Fruit fly (Drosophila melanogaster) whole organism, embryonic: ENCODE data around the gene CG6216.

ENCODE experiments used
- Aef1 ChIP-seq: fragments of 200-800 bp; sonication (Bioruptor generic); IDR thresholded peaks from 3 replicates; pipeline ENCODE4 v1.3.6; 2022; ENCODE audit warnings: missing biosample characterization, missing genetic modification characterization
- B-H2 ChIP-seq: fragments of 200-800 bp; sonication (Bioruptor generic); optimal IDR thresholded peaks from 2 replicates; lab custom pipeline; 2018; ENCODE audit warnings: missing biosample characterization, mild to moderate bottlenecking, missing genetic modification characterization
- Bdp1 ChIP-seq: fragments of 200-800 bp; sonication (Bioruptor generic); optimal IDR thresholded peaks from 3 replicates; lab custom pipeline; 2016; ENCODE audit warnings: missing biosample characterization, missing genetic modification characterization
- BtbVII ChIP-seq: fragments of 200-800 bp; sonication (Bioruptor generic); optimal IDR thresholded peaks from 3 replicates; lab custom pipeline; 2017; ENCODE audit warnings: missing biosample characterization, mild to moderate bottlenecking, missing genetic modification characterization
- CG10543 ChIP-seq: fragments of 200-800 bp; sonication (Bioruptor generic); optimal IDR thresholded peaks from 3 replicates; lab custom pipeline; 2017; ENCODE audit warnings: missing biosample characterization, mild to moderate bottlenecking, missing genetic modification characterization, moderate library complexity
- CG11093 ChIP-seq: fragments of 200-800 bp; sonication (Bioruptor generic); IDR thresholded peaks from 3 replicates; pipeline ENCODE4 v1.3.6; 2022; ENCODE audit warnings: missing biosample characterization, missing genetic modification characterization
- CG11247 ChIP-seq: fragments of 200-800 bp; sonication (Bioruptor generic); IDR thresholded peaks from 2 replicates; pipeline ENCODE4 v1.3.6; 2022; ENCODE audit warnings: missing biosample characterization, missing genetic modification characterization
- CG11560 ChIP-seq: fragments of 200-800 bp; sonication (Bioruptor generic); IDR thresholded peaks from 3 replicates; pipeline ENCODE4 v1.3.6; 2022; ENCODE audit warnings: missing biosample characterization, missing genetic modification characterization
- CG12104 ChIP-seq: fragments of 200-800 bp; sonication (Bioruptor generic); optimal IDR thresholded peaks from 3 replicates; lab custom pipeline; 2016; ENCODE audit warnings: missing biosample characterization, missing genetic modification characterization
- CG14667 ChIP-seq: fragments of 200-800 bp; sonication (Bioruptor generic); IDR thresholded peaks from 2 replicates; pipeline ENCODE4 v1.3.6; 2022; ENCODE audit warnings: missing biosample characterization, missing genetic modification characterization
- CG15269 ChIP-seq: fragments of 200-800 bp; sonication (Bioruptor generic); optimal IDR thresholded peaks from 2 replicates; lab custom pipeline; 2018; ENCODE audit warnings: missing biosample characterization, mild to moderate bottlenecking, missing genetic modification characterization, moderate library complexity
- CG16813 ChIP-seq: fragments of 200-800 bp; sonication (Bioruptor generic); IDR thresholded peaks from 3 replicates; pipeline ENCODE4 v1.3.6; 2022; ENCODE audit warnings: missing biosample characterization, missing genetic modification characterization; ENCODE audit not compliant: partially characterized antibody
- CG16815 ChIP-seq: fragments of 200-800 bp; sonication (Bioruptor generic); optimal IDR thresholded peaks from 3 replicates; lab custom pipeline; 2017; ENCODE audit warnings: missing biosample characterization, mild to moderate bottlenecking, missing genetic modification characterization
- CG32532 ChIP-seq: fragments of 200-800 bp; sonication (Bioruptor generic); IDR thresholded peaks from 2 replicates; pipeline ENCODE4 v1.3.6; 2022; ENCODE audit warnings: missing biosample characterization, missing genetic modification characterization
- CG4404 ChIP-seq: fragments of 200-800 bp; sonication (Bioruptor generic); IDR thresholded peaks from 2 replicates; pipeline ENCODE4 v1.3.6; 2022; ENCODE audit warnings: missing biosample characterization, missing genetic modification characterization
- CG9797 ChIP-seq: fragments of 200-800 bp; sonication (Bioruptor generic); optimal IDR thresholded peaks from 3 replicates; lab custom pipeline; 2018; ENCODE audit warnings: missing biosample characterization, mild to moderate bottlenecking, missing genetic modification characterization
- CoRest ChIP-seq: fragments of 200-800 bp; sonication (Bioruptor generic); optimal IDR thresholded peaks from 3 replicates; lab custom pipeline; 2018; ENCODE audit warnings: missing biosample characterization, mild to moderate bottlenecking, missing genetic modification characterization, moderate library complexity
- D19B ChIP-seq: fragments of 200-800 bp; sonication (Bioruptor generic); optimal IDR thresholded peaks from 2 replicates; lab custom pipeline; 2017; ENCODE audit warnings: missing biosample characterization, mild to moderate bottlenecking, missing genetic modification characterization
- Dad ChIP-seq: fragments of 200-800 bp; sonication (Bioruptor generic); optimal IDR thresholded peaks from 3 replicates; lab custom pipeline; 2016; ENCODE audit warnings: missing biosample characterization, missing genetic modification characterization
- Dfd ChIP-seq, 2 experiments: fragments of >200 bp; optimal IDR thresholded peaks; 2 replicates each; lab custom pipeline; 2017; ENCODE audit warnings: missing biosample characterization in 2 of 2, missing genetic modification characterization in 2 of 2
- E2f1 ChIP-seq: fragments of 200-800 bp; sonication (Bioruptor generic); IDR thresholded peaks from 2 replicates; pipeline ENCODE4 v1.3.6; 2022; ENCODE audit warnings: missing biosample characterization, missing genetic modification characterization
- Ets97D ChIP-seq: fragments of 200-800 bp; sonication (Bioruptor generic); optimal IDR thresholded peaks from 3 replicates; lab custom pipeline; 2016; ENCODE audit warnings: missing biosample characterization, missing genetic modification characterization
- Fer2 ChIP-seq: fragments of 200-800 bp; sonication (Bioruptor generic); optimal IDR thresholded peaks from 2 replicates; lab custom pipeline; 2018; ENCODE audit warnings: missing biosample characterization, mild to moderate bottlenecking, missing genetic modification characterization, moderate library complexity
- Hr39 ChIP-seq: fragments of >200 bp; optimal IDR thresholded peaks from 2 replicates; lab custom pipeline; 2017
- Hsf ChIP-seq: fragments of 200-800 bp; sonication (Bioruptor generic); optimal IDR thresholded peaks from 3 replicates; lab custom pipeline; 2016; ENCODE audit warnings: missing biosample characterization, missing genetic modification characterization
- MTF-1 ChIP-seq: fragments of 200-800 bp; sonication (Bioruptor generic); optimal IDR thresholded peaks from 2 replicates; lab custom pipeline; 2018; ENCODE audit warnings: missing biosample characterization, mild to moderate bottlenecking, missing genetic modification characterization, borderline replicate concordance
- Mad ChIP-seq: fragments of 200-800 bp; sonication (Bioruptor generic); optimal IDR thresholded peaks from 2 replicates; lab custom pipeline; 2016; ENCODE audit warnings: missing biosample characterization, missing genetic modification characterization
- Nf-YB ChIP-seq: fragments of 200-800 bp; sonication (Bioruptor generic); optimal IDR thresholded peaks from 3 replicates; lab custom pipeline; 2019; ENCODE audit warnings: missing biosample characterization, mild to moderate bottlenecking, missing genetic modification characterization, moderate library complexity
- Poxn ChIP-seq: fragments of 200-800 bp; sonication (Bioruptor generic); IDR thresholded peaks from 2 replicates; pipeline ENCODE4 v1.3.6; 2022; ENCODE audit warnings: missing biosample characterization, missing genetic modification characterization
- Sin3A ChIP-seq: fragments of >200 bp; optimal IDR thresholded peaks from 2 replicates; lab custom pipeline; 2018
- Sry-δ ChIP-seq: fragments of 200-800 bp; sonication (Bioruptor generic); optimal IDR thresholded peaks from 2 replicates; lab custom pipeline; 2016; ENCODE audit warnings: missing biosample characterization, missing genetic modification characterization
- Trl ChIP-seq, 3 experiments: fragments of >200 bp in 2 of 3; fragments of 200-800 bp in 1 of 3; sonication (Bioruptor generic) in 1 of 3; optimal IDR thresholded peaks; 2 replicates in 1 of 3; 3 replicates in 2 of 3; lab custom pipeline; 2016 to 2017; ENCODE audit warnings: missing biosample characterization in 1 of 3, missing genetic modification characterization in 1 of 3
- abd-A ChIP-seq: fragments of 200-800 bp; sonication (Bioruptor generic); optimal IDR thresholded peaks from 3 replicates; lab custom pipeline; 2019; ENCODE audit warnings: missing biosample characterization, mild to moderate bottlenecking, missing genetic modification characterization, moderate library complexity
- amos ChIP-seq: fragments of 200-800 bp; sonication (Bioruptor generic); IDR thresholded peaks from 2 replicates; pipeline ENCODE4 v1.3.6; 2022; ENCODE audit warnings: missing biosample characterization, missing genetic modification characterization; ENCODE audit not compliant: partially characterized antibody
- aop ChIP-seq: fragments of 200-800 bp; sonication (Bioruptor generic); IDR thresholded peaks from 2 replicates; pipeline ENCODE4 v1.3.6; 2022; ENCODE audit warnings: missing biosample characterization, missing genetic modification characterization
- br ChIP-seq: fragments of >200 bp; optimal IDR thresholded peaks from 2 replicates; lab custom pipeline; 2017
- ci ChIP-seq: fragments of 200-800 bp; sonication (Bioruptor generic); IDR thresholded peaks from 3 replicates; pipeline ENCODE4 v1.3.6; 2022; ENCODE audit warnings: missing biosample characterization, missing genetic modification characterization
- dimm ChIP-seq: fragments of 200-800 bp; sonication (Bioruptor generic); IDR thresholded peaks from 2 replicates; pipeline ENCODE4 v1.3.6; 2022; ENCODE audit warnings: missing biosample characterization, missing genetic modification characterization
- emc ChIP-seq: fragments of 200-800 bp; sonication (Bioruptor generic); optimal IDR thresholded peaks from 2 replicates; lab custom pipeline; 2016; ENCODE audit warnings: missing biosample characterization, missing genetic modification characterization
- gsb ChIP-seq: fragments of 200-800 bp; sonication (Bioruptor generic); IDR thresholded peaks from 2 replicates; pipeline ENCODE4 v1.3.6; 2022; ENCODE audit warnings: missing biosample characterization, missing genetic modification characterization
- hbn ChIP-seq: fragments of 200-800 bp; sonication (Bioruptor generic); IDR thresholded peaks from 2 replicates; pipeline ENCODE4 v1.3.6; 2022; ENCODE audit warnings: missing biosample characterization, missing genetic modification characterization; ENCODE audit not compliant: partially characterized antibody
- hkb ChIP-seq, 2 experiments: fragments of 200-800 bp in 1 of 2; fragments of >200 bp in 1 of 2; sonication (Bioruptor generic) in 1 of 2; IDR thresholded peaks in 1 of 2; optimal IDR thresholded peaks in 1 of 2; 2 replicates each; pipeline versions ENCODE4 v1.3.6 to Lab custom; 2017 to 2022; ENCODE audit warnings: missing biosample characterization in 1 of 2, missing genetic modification characterization in 1 of 2
- hth ChIP-seq: fragments of >200 bp; optimal IDR thresholded peaks from 2 replicates; lab custom pipeline; 2017; ENCODE audit warnings: inconsistent platforms
- kay ChIP-seq: fragments of 200-800 bp; sonication (Bioruptor generic); optimal IDR thresholded peaks from 2 replicates; lab custom pipeline; 2016; ENCODE audit warnings: missing biosample characterization, missing genetic modification characterization
- lab ChIP-seq: fragments of 200-800 bp; sonication (Bioruptor generic); optimal IDR thresholded peaks from 3 replicates; lab custom pipeline; 2017; ENCODE audit warnings: missing biosample characterization, missing genetic modification characterization, mild to moderate bottlenecking, moderate library complexity, missing genetic modification reagents
- otp ChIP-seq: fragments of 200-800 bp; sonication (Bioruptor generic); IDR thresholded peaks from 3 replicates; pipeline ENCODE4, ENCODE4 v1.3.6; 2022; ENCODE audit warnings: missing biosample characterization, missing genetic modification characterization
- salm ChIP-seq: fragments of 200-800 bp; sonication (Bioruptor generic); optimal IDR thresholded peaks from 2 replicates; lab custom pipeline; 2018; ENCODE audit warnings: missing biosample characterization, mild to moderate bottlenecking, missing genetic modification characterization
- sqz ChIP-seq: fragments of 200-800 bp; sonication (Bioruptor generic); optimal IDR thresholded peaks from 3 replicates; lab custom pipeline; 2018; ENCODE audit warnings: missing biosample characterization, mild to moderate bottlenecking, missing genetic modification characterization
- ssp ChIP-seq: fragments of 200-800 bp; sonication (Bioruptor generic); IDR thresholded peaks from 2 replicates; pipeline ENCODE4 v1.3.6; 2022; ENCODE audit warnings: missing biosample characterization, missing genetic modification characterization
- tin ChIP-seq: fragments of 200-800 bp; sonication (Bioruptor generic); optimal IDR thresholded peaks from 3 replicates; lab custom pipeline; 2016; ENCODE audit warnings: missing biosample characterization, missing genetic modification characterization
- usp ChIP-seq: fragments of >200 bp; optimal IDR thresholded peaks from 2 replicates; lab custom pipeline; 2017; ENCODE audit warnings: missing biosample characterization, missing genetic modification characterization

Gene CG6216

dm6 chr3L:11148478-11149251 is 1.9 kb downstream of the CG6216 start (continued):
- TF ChIP-seq Aef1 (GFP tag; lab: Robert Waterston, UW) (no peak), Hsf (GFP tag; lab: Kevin White, UChicago) (peak; percentile 3), ci (GFP tag; lab: Robert Waterston, UW) (peak; percentile 78), Sin3A (lab: Kevin White, UChicago) (no peak), usp (GFP tag; lab: Kevin White, UChicago) (no peak), Fer2 (tag; lab: Kevin White, UChicago) (no peak), CG32532 (no peak), abd-A (peak; percentile 66), sqz (GFP tag; lab: Kevin White, UChicago) (no peak), CG16815 (peak; percentile 8), br (lab: Kevin White, UChicago) (no peak), Poxn (GFP tag; lab: Robert Waterston, UW) (no peak), Sry-δ (GFP tag; lab: Kevin White, UChicago) (no peak), tin (GFP tag; lab: Kevin White, UChicago) (peak; percentile 25), B-H2 (no peak), Bdp1 (GFP tag; lab: Kevin White, UChicago) (no peak), gsb (GFP tag; lab: Robert Waterston, UW) (no peak), Dfd (GFP tag; optimal IDR thresholded peaks at IDR 0.05; lab: Kevin White, UChicago) (no peak), aop (GFP tag; lab: Robert Waterston, UW) (no peak), CG16813 (GFP tag; lab: Robert Waterston, UW) (no peak), hth (no peak), Mad (GFP tag; lab: Kevin White, UChicago) (peak; percentile 8), CG10543 (GFP tag; lab: Kevin White, UChicago) (no peak), hbn (no peak), CG4404 (GFP tag; lab: Robert Waterston, UW) (no peak), lab (GFP tag; lab: Kevin White, UChicago) (peak; percentile 55), CG11247 (GFP tag; lab: Robert Waterston, UW) (no peak), kay (GFP tag; lab: Kevin White, UChicago) (no peak), CG12104 (GFP tag; lab: Kevin White, UChicago) (no peak), dimm (GFP tag; lab: Robert Waterston, UW) (no peak), CG15269 (tag; lab: Kevin White, UChicago) (peak; percentile 16), CoRest (peak; percentile 48), otp (GFP tag; lab: Robert Waterston, UW) (no peak), CG14667 (GFP tag; lab: Robert Waterston, UW) (peak; percentile 22; the same call in 1 of the 2 replicates), amos (GFP tag; lab: Robert Waterston, UW) (no peak), CG11560 (tag; lab: Robert Waterston, UW) (no peak), Nf-YB (GFP tag; lab: Kevin White, UChicago) (no peak), MTF-1 (GFP tag; lab: Kevin White, UChicago) (peak; percentile 2), BtbVII (GFP tag; lab: Kevin White, UChicago) (peak; percentile 35), Trl (optimal IDR thresholded peaks at IDR 0.05; lab: Kevin White, UChicago) (no peak), Trl (GFP tag; optimal IDR thresholded peaks at IDR 0.05; lab: Kevin White, UChicago) (no peak), E2f1 (0 out of 2 replicates have a peak, but pooled peaks have one; percentile 26), CG11093 (GFP tag; lab: Robert Waterston, UW) (no peak), salm (tag; lab: Kevin White, UChicago) (no peak), Ets97D (GFP tag; lab: Kevin White, UChicago) (no peak), D19B (GFP tag; lab: Kevin White, UChicago) (no peak), emc (GFP tag; lab: Kevin White, UChicago) (no peak), hkb (optimal IDR thresholded peaks at IDR 0.05; lab: Kevin White, UChicago) (no peak), hkb (GFP tag; IDR thresholded peaks at IDR 0.05; lab: Robert Waterston, UW) (peak; percentile 57), CG9797 (no peak), ssp (GFP tag; lab: Robert Waterston, UW) (no peak), Dad (GFP tag; lab: Kevin White, UChicago) (no peak), Hr39 (lab: Kevin White, UChicago) (no peak)
